Fruit fly (Drosophila melanogaster): ENCODE measurements around the gene CG5050.

DNA sequence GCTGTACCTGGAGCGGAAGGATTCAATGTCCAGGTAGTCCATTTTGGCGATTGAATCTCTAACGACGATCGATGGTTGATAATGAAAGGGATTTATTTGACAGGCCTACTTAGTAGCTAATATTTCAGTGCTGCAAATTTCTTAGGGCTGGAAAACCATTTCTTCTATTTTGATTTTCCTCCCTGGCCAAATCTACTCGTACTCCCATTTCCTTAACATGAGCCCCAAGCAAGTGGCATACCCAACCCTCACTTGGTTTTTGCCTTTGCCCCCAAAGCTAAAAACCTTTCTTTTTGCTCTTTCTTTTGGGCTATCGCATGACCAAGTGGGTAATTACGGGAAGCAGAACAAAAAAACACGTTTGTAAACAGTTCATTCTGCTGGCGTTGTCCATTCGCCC lies 46.0 kb downstream of the CG5050 start, which contains the start of gene CG15142:
- TF ChIP-seq usp (GFP tag; optimal IDR thresholded peaks at IDR 0.05) (no peak), psq (optimal IDR thresholded peaks at IDR 0.05) (no peak), EcR (GFP tag; optimal IDR thresholded peaks at IDR 0.05) (no peak)
